Worm (Caenorhabditis elegans): ENCODE data around the gene C05D11.13.

C05D11.13 gene

ce11 chrIII:6464113-6464571 lies 19.8 kb upstream of the C05D11.13 start:
- TF ChIP-seq unc-3 (GFP tag; conservative IDR thresholded peaks at IDR 0.05), result peak; percentile 41; the same call in 1 of the 2 replicates
- no peak for TF ChIP-seq unc-3 (tag; optimal IDR thresholded peaks at IDR 0.05)
- TF ChIP-seq F13H6.1 (tag; optimal IDR thresholded peaks at IDR 0.05), result peak; percentile 5
- peak; percentile 98 for TF ChIP-seq elt-2 (tag; optimal IDR thresholded peaks at IDR 0.05)
- peak; percentile 24 for TF ChIP-seq ceh-14 (tag; optimal IDR thresholded peaks at IDR 0.05)
- no peak for TF ChIP-seq C38D4.7 (GFP tag; optimal IDR thresholded peaks at IDR 0.05)
- TF ChIP-seq ttx-3 (tag; optimal IDR thresholded peaks at IDR 0.05), result no peak
- peak; percentile 78 for TF ChIP-seq ets-4 (tag; optimal IDR thresholded peaks at IDR 0.05)
- no peak for TF ChIP-seq ceh-19 (GFP tag; optimal IDR thresholded peaks at IDR 0.05)
- peak; percentile 28 for TF ChIP-seq unc-55 (GFP tag; optimal IDR thresholded peaks at IDR 0.05)
- no peak for TF ChIP-seq syd-9 (tag; optimal IDR thresholded peaks at IDR 0.05)
- TF ChIP-seq dmd-4 (tag; optimal IDR thresholded peaks at IDR 0.05; ENCODE audit: borderline replicate concordance), result no peak
- peak; percentile 15 for TF ChIP-seq pat-9 (tag; optimal IDR thresholded peaks at IDR 0.05)
- TF ChIP-seq nhr-232 (tag; optimal IDR thresholded peaks at IDR 0.05), result no peak
- TF ChIP-seq tbx-2 (tag; optimal IDR thresholded peaks at IDR 0.05), result peak; percentile 74
- peak; percentile 90 for TF ChIP-seq nfya-1 (tag; optimal IDR thresholded peaks at IDR 0.05)
- no peak for TF ChIP-seq ztf-16 (tag; optimal IDR thresholded peaks at IDR 0.05)
- peak; percentile 5 for TF ChIP-seq pqm-1 (tag; optimal IDR thresholded peaks at IDR 0.05)
- no peak for TF ChIP-seq ahr-1 (tag; optimal IDR thresholded peaks at IDR 0.05)
- TF ChIP-seq ceh-45 (GFP tag; IDR thresholded peaks at IDR 0.05), result no peak
- no peak for TF ChIP-seq tbx-7 (tag; optimal IDR thresholded peaks at IDR 0.05)
- TF ChIP-seq T23F11.4 (GFP tag; optimal IDR thresholded peaks at IDR 0.05), result no peak
- TF ChIP-seq ceh-2 (tag; optimal IDR thresholded peaks at IDR 0.05), result peak; percentile 47
- no peak for TF ChIP-seq pha-4 (tag; optimal IDR thresholded peaks at IDR 0.05)
- TF ChIP-seq ceh-22 (tag; optimal IDR thresholded peaks at IDR 0.05), result no peak
- TF ChIP-seq sox-4 (tag; optimal IDR thresholded peaks at IDR 0.05), result no peak
- TF ChIP-seq odd-2 (tag; optimal IDR thresholded peaks at IDR 0.05), result no peak
- no peak for TF ChIP-seq zip-5 (tag; optimal IDR thresholded peaks at IDR 0.05)
- peak; percentile 31 for TF ChIP-seq rnt-1 (tag; optimal IDR thresholded peaks at IDR 0.05)
- no peak for TF ChIP-seq nhr-11 (tag; optimal IDR thresholded peaks at IDR 0.05)
- TF ChIP-seq ref-2 (tag; optimal IDR thresholded peaks at IDR 0.05), result peak; percentile 28
- no peak for TF ChIP-seq ceh-24 (tag; optimal IDR thresholded peaks at IDR 0.05)
- peak; percentile 5 for TF ChIP-seq sdc-2 (tag; optimal IDR thresholded peaks at IDR 0.05)
- TF ChIP-seq eyg-1 (tag; optimal IDR thresholded peaks at IDR 0.05), result peak; percentile 32
- peak; percentile 75 for TF ChIP-seq ceh-31 (tag; optimal IDR thresholded peaks at IDR 0.05)
- TF ChIP-seq lim-6 (tag; optimal IDR thresholded peaks at IDR 0.05), result no peak
- TF ChIP-seq hlh-30 (tag; optimal IDR thresholded peaks at IDR 0.05; ENCODE audit: insufficient read depth), result peak; percentile 68
- no peak for TF ChIP-seq hlh-15 (tag; optimal IDR thresholded peaks at IDR 0.05)
- peak; percentile 34 for TF ChIP-seq Y22D7AL.16 (tag; optimal IDR thresholded peaks at IDR 0.05)
- TF ChIP-seq K02D7.2 (tag; optimal IDR thresholded peaks at IDR 0.05), result no peak
- no peak for TF ChIP-seq mec-3 (tag; optimal IDR thresholded peaks at IDR 0.05; ENCODE audit: borderline replicate concordance)
- TF ChIP-seq sox-2 (GFP tag; IDR thresholded peaks at IDR 0.05), result no peak
- peak; percentile 83 for TF ChIP-seq ceh-18 (tag; optimal IDR thresholded peaks at IDR 0.05)
- no peak for TF ChIP-seq gmeb-2 (tag; optimal IDR thresholded peaks at IDR 0.05)
- TF ChIP-seq ama-1 (optimal IDR thresholded peaks at IDR 0.05), result no peak
- TF ChIP-seq dve-1 (tag; optimal IDR thresholded peaks at IDR 0.05), result peak; percentile 14
- TF ChIP-seq C08G9.2 (tag; optimal IDR thresholded peaks at IDR 0.05), result peak; percentile 18
- no peak for TF ChIP-seq hlh-6 (tag; optimal IDR thresholded peaks at IDR 0.05)
- no peak for TF ChIP-seq unc-42 (tag; optimal IDR thresholded peaks at IDR 0.05)
- no peak for TF ChIP-seq madf-2 (tag; optimal IDR thresholded peaks at IDR 0.05)
- no peak for TF ChIP-seq unc-86 (tag; optimal IDR thresholded peaks at IDR 0.05)
- no peak for TF ChIP-seq che-1 (tag; optimal IDR thresholded peaks at IDR 0.05)
- TF ChIP-seq ceh-30 (tag; optimal IDR thresholded peaks at IDR 0.05), result no peak
- TF ChIP-seq K09A11.1 (tag; optimal IDR thresholded peaks at IDR 0.05; ENCODE audit: insufficient read depth), result no peak

All from whole organism, late embryonic.